Worm (Caenorhabditis elegans) whole organism, L3 larva: ENCODE measurements around the gene Y56A3A.28.

Source experiments
- elt-3 ChIP-seq, 3 experiments: fragments of 150-350 bp in 1 of 3; sonication (generic microtip) in 2 of 3; optimal IDR thresholded peaks; 2 replicates in 2 of 3; 4 replicates in 1 of 3; lab custom pipeline; 2014 to 2017; ENCODE audit warnings: missing biosample characterization in 3 of 3, missing genetic modification characterization in 3 of 3
- unc-62 ChIP-seq: fragments of 150-350 bp; sonication (generic microtip); optimal IDR thresholded peaks from 4 replicates; lab custom pipeline; 2014; ENCODE audit warnings: missing biosample characterization, missing genetic modification reagents, missing genetic modification characterization

DNA sequence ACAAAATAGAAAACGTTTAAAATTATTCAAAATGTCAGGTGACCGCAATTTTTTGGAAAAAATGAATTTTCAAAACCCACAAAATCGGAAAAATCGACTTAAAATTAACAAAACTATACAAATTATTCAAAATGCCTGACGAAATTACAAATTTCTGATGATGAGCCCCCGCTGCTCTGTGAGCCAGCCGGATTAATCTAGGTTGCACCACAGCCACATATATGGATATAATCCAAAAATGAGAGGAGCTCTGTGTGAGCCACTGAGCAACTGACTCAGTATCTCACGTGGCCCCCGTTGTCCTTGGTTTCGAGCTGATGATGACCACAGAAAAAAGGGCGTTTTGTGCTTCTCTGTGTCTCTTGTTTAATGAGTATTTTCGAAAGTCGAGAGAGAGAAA is 13.9 kb upstream of the Y56A3A.28 start:
- TF ChIP-seq unc-62 (no peak), elt-3 (tag; optimal IDR thresholded peaks at IDR 0.05; lab: Kevin White, UChicago) (no peak)
